Fruit fly (Drosophila melanogaster) whole organism, embryonic: ENCODE data around the gene CG11279.

Source experiments
- ATbp ChIP-seq: fragments of 200-800 bp; sonication (Bioruptor generic); optimal IDR thresholded peaks from 2 replicates; lab custom pipeline; 2017; ENCODE audit warnings: missing biosample characterization, mild to moderate bottlenecking, missing genetic modification characterization, missing genetic modification reagents
- Atf-2 ChIP-seq: fragments of 200-800 bp; sonication (Bioruptor generic); optimal IDR thresholded peaks from 2 replicates; lab custom pipeline; 2016; ENCODE audit warnings: missing biosample characterization, missing genetic modification characterization
- Bteb2 ChIP-seq: fragments of 200-800 bp; sonication (Bioruptor generic); optimal IDR thresholded peaks from 2 replicates; lab custom pipeline; 2016; ENCODE audit warnings: missing biosample characterization, missing genetic modification characterization
- CG10462 ChIP-seq: fragments of 200-800 bp; sonication (Bioruptor generic); optimal IDR thresholded peaks from 2 replicates; lab custom pipeline; 2016; ENCODE audit warnings: missing biosample characterization, missing genetic modification characterization
- CG10543 ChIP-seq: fragments of 200-800 bp; sonication (Bioruptor generic); optimal IDR thresholded peaks from 3 replicates; lab custom pipeline; 2017; ENCODE audit warnings: missing biosample characterization, mild to moderate bottlenecking, missing genetic modification characterization, moderate library complexity
- CG11456 ChIP-seq: fragments of 200-800 bp; sonication (Bioruptor generic); IDR thresholded peaks from 3 replicates; pipeline ENCODE4 v1.3.6; 2022; ENCODE audit warnings: missing biosample characterization, missing genetic modification characterization
- CG11560 ChIP-seq: fragments of 200-800 bp; sonication (Bioruptor generic); IDR thresholded peaks from 3 replicates; pipeline ENCODE4 v1.3.6; 2022; ENCODE audit warnings: missing biosample characterization, missing genetic modification characterization
- CG17359 ChIP-seq: fragments of 200-800 bp; sonication (Bioruptor generic); optimal IDR thresholded peaks from 3 replicates; lab custom pipeline; 2018; ENCODE audit warnings: missing biosample characterization, mild to moderate bottlenecking, missing genetic modification characterization, moderate library complexity
- CG17612 ChIP-seq: fragments of 200-800 bp; sonication (Bioruptor generic); IDR thresholded peaks from 2 replicates; pipeline ENCODE4 v1.3.6; 2022; ENCODE audit warnings: missing biosample characterization, missing genetic modification characterization
- CG18011 ChIP-seq: fragments of 200-800 bp; sonication (Bioruptor generic); optimal IDR thresholded peaks from 2 replicates; lab custom pipeline; 2017; ENCODE audit warnings: missing biosample characterization, missing genetic modification characterization, mild to moderate bottlenecking, moderate library complexity, missing genotype
- CG18764 ChIP-seq: fragments of 200-800 bp; sonication (Bioruptor generic); optimal IDR thresholded peaks from 3 replicates; lab custom pipeline; 2016; ENCODE audit warnings: missing biosample characterization, missing genetic modification characterization
- CG30020 ChIP-seq: fragments of 200-800 bp; optimal IDR thresholded peaks from 2 replicates; lab custom pipeline; 2019; ENCODE audit warnings: missing biosample characterization, mild to moderate bottlenecking, missing genetic modification characterization, moderate library complexity
- CG31388 ChIP-seq: fragments of 200-800 bp; sonication (Bioruptor generic); optimal IDR thresholded peaks from 2 replicates; lab custom pipeline; 2016; ENCODE audit warnings: missing biosample characterization, missing genetic modification characterization
- CG31441 ChIP-seq: fragments of 200-800 bp; sonication (Bioruptor generic); IDR thresholded peaks from 2 replicates; pipeline ENCODE4 v1.3.6; 2022; ENCODE audit warnings: missing biosample characterization, missing genetic modification characterization
- CG33557 ChIP-seq: fragments of 200-800 bp; sonication (Bioruptor generic); optimal IDR thresholded peaks from 2 replicates; lab custom pipeline; 2019; ENCODE audit warnings: missing biosample characterization, mild to moderate bottlenecking, missing genetic modification characterization, moderate library complexity
- CG3847 ChIP-seq: fragments of 200-800 bp; sonication (Bioruptor generic); IDR thresholded peaks from 2 replicates; pipeline ENCODE4 v1.3.6; 2022; ENCODE audit warnings: missing biosample characterization, missing genetic modification characterization
- CG4617 ChIP-seq: fragments of 200-800 bp; sonication (Bioruptor generic); optimal IDR thresholded peaks from 3 replicates; lab custom pipeline; 2016; ENCODE audit warnings: missing biosample characterization, missing genetic modification characterization, borderline replicate concordance
- CG6765 ChIP-seq: fragments of 200-800 bp; sonication (Bioruptor generic); optimal IDR thresholded peaks from 3 replicates; lab custom pipeline; 2017; ENCODE audit warnings: missing biosample characterization, mild to moderate bottlenecking, missing genetic modification characterization
- CG7839 ChIP-seq: fragments of 200-800 bp; sonication (Bioruptor generic); optimal IDR thresholded peaks from 3 replicates; lab custom pipeline; 2018; ENCODE audit warnings: missing biosample characterization, mild to moderate bottlenecking, missing genetic modification characterization, moderate library complexity
- CG8359 ChIP-seq: fragments of 200-800 bp; sonication (Bioruptor generic); optimal IDR thresholded peaks from 2 replicates; lab custom pipeline; 2017; ENCODE audit warnings: missing biosample characterization, mild to moderate bottlenecking, missing genetic modification characterization, borderline replicate concordance
- CG8765 ChIP-seq: fragments of 200-800 bp; sonication (Bioruptor generic); IDR thresholded peaks from 2 replicates; pipeline ENCODE4 v1.3.6; 2022; ENCODE audit warnings: missing biosample characterization, missing genetic modification characterization
- CG9932 ChIP-seq: fragments of 200-800 bp; sonication (Bioruptor generic); IDR thresholded peaks from 2 replicates; pipeline ENCODE4 v1.3.6; 2022; ENCODE audit warnings: missing biosample characterization, missing genetic modification characterization
- Dad ChIP-seq: fragments of 200-800 bp; sonication (Bioruptor generic); optimal IDR thresholded peaks from 3 replicates; lab custom pipeline; 2016; ENCODE audit warnings: missing biosample characterization, missing genetic modification characterization
- Dip2 ChIP-seq: fragments of 200-800 bp; sonication (Bioruptor generic); IDR thresholded peaks from 2 replicates; pipeline ENCODE4 v1.3.6; 2022; ENCODE audit warnings: missing biosample characterization, missing genetic modification characterization
- E2f2 ChIP-seq: fragments of 200-800 bp; sonication (Bioruptor generic); IDR thresholded peaks from 2 replicates; pipeline ENCODE4 v1.3.6; 2022; ENCODE audit warnings: missing biosample characterization, missing genetic modification characterization
- NC2β ChIP-seq: fragments of 200-800 bp; sonication (Bioruptor generic); optimal IDR thresholded peaks from 2 replicates; lab custom pipeline; 2016; ENCODE audit warnings: missing biosample characterization, missing genetic modification characterization
- Nf-YA ChIP-seq: fragments of 200-800 bp; sonication (Bioruptor generic); IDR thresholded peaks from 2 replicates; pipeline ENCODE4 v1.3.6; 2022; ENCODE audit warnings: missing biosample characterization, missing genetic modification characterization
- Poxn ChIP-seq: fragments of 200-800 bp; sonication (Bioruptor generic); IDR thresholded peaks from 2 replicates; pipeline ENCODE4 v1.3.6; 2022; ENCODE audit warnings: missing biosample characterization, missing genetic modification characterization
- Sry-β ChIP-seq: fragments of 200-800 bp; sonication (Bioruptor generic); optimal IDR thresholded peaks from 2 replicates; lab custom pipeline; 2018; ENCODE audit warnings: missing biosample characterization, mild to moderate bottlenecking, missing genetic modification characterization, moderate library complexity
- abd-A ChIP-seq: fragments of 200-800 bp; sonication (Bioruptor generic); optimal IDR thresholded peaks from 3 replicates; lab custom pipeline; 2019; ENCODE audit warnings: missing biosample characterization, mild to moderate bottlenecking, missing genetic modification characterization, moderate library complexity
- bab2 ChIP-seq: fragments of 200-800 bp; sonication (Bioruptor generic); optimal IDR thresholded peaks from 2 replicates; lab custom pipeline; 2016; ENCODE audit warnings: missing biosample characterization, missing genetic modification characterization
- bcd ChIP-seq: fragments of 200-800 bp; sonication (Bioruptor generic); optimal IDR thresholded peaks from 2 replicates; lab custom pipeline; 2017; ENCODE audit warnings: missing biosample characterization, mild to moderate bottlenecking, missing genetic modification characterization
- btn ChIP-seq: fragments of 200-800 bp; sonication (Bioruptor generic); optimal IDR thresholded peaks from 2 replicates; lab custom pipeline; 2016; ENCODE audit warnings: missing biosample characterization, missing genetic modification characterization
- crc ChIP-seq: fragments of 200-800 bp; sonication (Bioruptor generic); optimal IDR thresholded peaks from 2 replicates; lab custom pipeline; 2016; ENCODE audit warnings: missing biosample characterization, missing genetic modification characterization
- dan ChIP-seq: fragments of 200-800 bp; sonication (Bioruptor generic); IDR thresholded peaks from 2 replicates; pipeline ENCODE4 v1.3.6; 2022; ENCODE audit warnings: missing biosample characterization, missing genetic modification characterization
- dm ChIP-seq: fragments of 200-800 bp; sonication (Bioruptor generic); optimal IDR thresholded peaks from 3 replicates; lab custom pipeline; 2016; ENCODE audit warnings: missing biosample characterization, missing genetic modification characterization
- exex ChIP-seq: fragments of 200-800 bp; sonication (Bioruptor generic); optimal IDR thresholded peaks from 4 replicates; lab custom pipeline; 2018; ENCODE audit warnings: missing biosample characterization, mild to moderate bottlenecking, missing genetic modification characterization, moderate library complexity
- fru ChIP-seq: fragments of >200 bp; optimal IDR thresholded peaks from 2 replicates; lab custom pipeline; 2017
- gce ChIP-seq: fragments of 200-800 bp; sonication (Bioruptor generic); IDR thresholded peaks from 3 replicates; pipeline ENCODE4 v1.3.6; 2022; ENCODE audit warnings: missing biosample characterization, missing genetic modification characterization
- h ChIP-seq: fragments of >200 bp; optimal IDR thresholded peaks from 2 replicates; lab custom pipeline; 2017
- knrl ChIP-seq: fragments of 200-800 bp; sonication (Bioruptor generic); IDR thresholded peaks from 3 replicates; pipeline ENCODE4 v1.3.6; 2022; ENCODE audit warnings: missing biosample characterization, missing genetic modification characterization; ENCODE audit not compliant: partially characterized antibody
- onecut ChIP-seq: fragments of 200-800 bp; sonication (Bioruptor generic); IDR thresholded peaks from 2 replicates; pipeline ENCODE4 v1.3.6; 2022; ENCODE audit warnings: missing biosample characterization, missing genetic modification characterization
- otp ChIP-seq: fragments of 200-800 bp; sonication (Bioruptor generic); IDR thresholded peaks from 3 replicates; pipeline ENCODE4, ENCODE4 v1.3.6; 2022; ENCODE audit warnings: missing biosample characterization, missing genetic modification characterization
- ro ChIP-seq: fragments of 200-800 bp; sonication (Bioruptor generic); IDR thresholded peaks from 2 replicates; pipeline ENCODE4 v1.3.6; 2022; ENCODE audit warnings: missing biosample characterization, missing genetic modification characterization
- sens ChIP-seq: fragments of 200-800 bp; sonication (Bioruptor generic); peaks from one replicate; lab custom pipeline; 2016; ENCODE audit warnings: missing biosample characterization, missing genetic modification characterization
- sens-2 ChIP-seq: fragments of 200-800 bp; sonication (Bioruptor generic); IDR thresholded peaks from 2 replicates; pipeline ENCODE4 v1.3.6; 2022; ENCODE audit warnings: missing biosample characterization, missing genetic modification characterization
- sqz ChIP-seq: fragments of 200-800 bp; sonication (Bioruptor generic); optimal IDR thresholded peaks from 3 replicates; lab custom pipeline; 2018; ENCODE audit warnings: missing biosample characterization, mild to moderate bottlenecking, missing genetic modification characterization
- sr ChIP-seq: fragments of 200-800 bp; sonication (Bioruptor generic); IDR thresholded peaks from 3 replicates; pipeline ENCODE4 v1.3.6; 2022; ENCODE audit warnings: missing biosample characterization, missing genetic modification characterization
- toy ChIP-seq: fragments of 200-800 bp; sonication (Bioruptor generic); IDR thresholded peaks from 2 replicates; pipeline ENCODE4 v1.3.6; 2022; ENCODE audit warnings: missing biosample characterization, missing genetic modification characterization
- trh ChIP-seq: fragments of 200-800 bp; sonication (Bioruptor generic); optimal IDR thresholded peaks from 2 replicates; lab custom pipeline; 2016; ENCODE audit warnings: missing biosample characterization, missing genetic modification characterization
- unpg ChIP-seq: fragments of 200-800 bp; sonication (Bioruptor generic); optimal IDR thresholded peaks from 3 replicates; lab custom pipeline; 2018; ENCODE audit warnings: missing biosample characterization, mild to moderate bottlenecking, missing genetic modification characterization, moderate library complexity
- z ChIP-seq: fragments of 200-800 bp; sonication (Bioruptor generic); IDR thresholded peaks from 3 replicates; pipeline ENCODE4 v1.3.6; 2022; ENCODE audit warnings: missing biosample characterization, missing genetic modification characterization

The CG11279 gene

dm6 chr3L:13022854-13023560 lies 23.8 kb upstream of the CG11279 start, which contains the start of gene RpS12 (continued):
- peak; percentile 81 for TF ChIP-seq CG30020
- TF ChIP-seq Dad (GFP tag; lab: Kevin White, UChicago) = peak; percentile 78
- TF ChIP-seq crc = peak; percentile 66
- peak; percentile 63 for TF ChIP-seq CG10543
- TF ChIP-seq CG3847 = peak; percentile 76
- peak; percentile 86 for TF ChIP-seq bcd (GFP tag; lab: Kevin White, UChicago)
- TF ChIP-seq sens-2 (GFP tag; lab: Robert Waterston, UW) = peak; percentile 75
- peak; percentile 97 for TF ChIP-seq NC2β (GFP tag; lab: Kevin White, UChicago)
- TF ChIP-seq dan (GFP tag; lab: Robert Waterston, UW) = no peak
- peak; percentile 58 for TF ChIP-seq Nf-YA (GFP tag; lab: Robert Waterston, UW)
- peak; percentile 65 for TF ChIP-seq Atf-2 (GFP tag; lab: Kevin White, UChicago)
- TF ChIP-seq CG9932 (GFP tag; lab: Robert Waterston, UW) = peak; percentile 92
- no peak for TF ChIP-seq CG8765 (GFP tag; lab: Robert Waterston, UW)
- peak; percentile 4 for TF ChIP-seq btn
- TF ChIP-seq E2f2 (GFP tag; lab: Robert Waterston, UW) = peak; percentile 38; the same call in 1 of the 2 replicates
- TF ChIP-seq Poxn = no peak
- TF ChIP-seq dm (GFP tag; lab: Kevin White, UChicago) = peak; percentile 96
- TF ChIP-seq CG11560 = no peak
- TF ChIP-seq fru (lab: Kevin White, UChicago) = no peak
- no peak for TF ChIP-seq h
- peak; percentile 48 for TF ChIP-seq CG4617 (GFP tag; lab: Kevin White, UChicago)
- peak; percentile 61 for TF ChIP-seq trh
- TF ChIP-seq CG18764 (GFP tag; lab: Kevin White, UChicago) = peak; percentile 59
- TF ChIP-seq CG31388 (GFP tag; lab: Kevin White, UChicago) = no peak
- TF ChIP-seq CG7839 (tag; lab: Kevin White, UChicago) = peak; percentile 70
- peak; percentile 92 for TF ChIP-seq sens (GFP tag; lab: Kevin White, UChicago)
- peak; percentile 80 for TF ChIP-seq knrl (GFP tag; lab: Robert Waterston, UW)
- TF ChIP-seq z = no peak
- TF ChIP-seq bab2 (GFP tag; lab: Kevin White, UChicago) = peak; percentile 72
- peak; percentile 47 for TF ChIP-seq CG31441 (GFP tag; lab: Robert Waterston, UW)
- TF ChIP-seq Bteb2 (GFP tag; lab: Kevin White, UChicago) = peak; percentile 60
- peak; percentile 64; the same call in 1 of the 2 replicates for TF ChIP-seq toy (GFP tag; lab: Robert Waterston, UW)
- no peak for TF ChIP-seq ro (GFP tag; lab: Robert Waterston, UW)
- no peak for TF ChIP-seq CG17612 (GFP tag; lab: Robert Waterston, UW)
- TF ChIP-seq ATbp = peak; percentile 72
- TF ChIP-seq CG17359 (tag; lab: Kevin White, UChicago) = peak; percentile 68
- peak; percentile 17 for TF ChIP-seq Sry-β (GFP tag; lab: Kevin White, UChicago)
- peak; percentile 65 for TF ChIP-seq unpg (GFP tag; lab: Kevin White, UChicago)
- peak; percentile 83 for TF ChIP-seq onecut
- peak; percentile 67 for TF ChIP-seq CG18011 (GFP tag; lab: Kevin White, UChicago)
- TF ChIP-seq exex (tag; lab: Kevin White, UChicago) = peak; percentile 38
- peak; percentile 79 for TF ChIP-seq sr
- no peak for TF ChIP-seq Dip2 (GFP tag; lab: Robert Waterston, UW)
- peak; percentile 34 for TF ChIP-seq CG33557 (GFP tag; lab: Kevin White, UChicago)
- TF ChIP-seq CG11456 (GFP tag; lab: Robert Waterston, UW) = peak; percentile 91
- TF ChIP-seq sqz (GFP tag; lab: Kevin White, UChicago) = peak; percentile 62
- peak; percentile 82 for TF ChIP-seq otp (GFP tag; lab: Robert Waterston, UW)
- peak; percentile 55 for TF ChIP-seq CG8359 (GFP tag; lab: Kevin White, UChicago)
- peak; percentile 53 for TF ChIP-seq CG10462 (GFP tag; lab: Kevin White, UChicago)
- peak; percentile 84 for TF ChIP-seq gce (GFP tag; lab: Robert Waterston, UW)
- TF ChIP-seq abd-A (tag; lab: Kevin White, UChicago) = peak; percentile 28
- peak; percentile 86 for TF ChIP-seq CG6765 (GFP tag; lab: Kevin White, UChicago)
